Fruit fly (Drosophila melanogaster) whole organism, prepupa: ENCODE measurements around the gene eyg.

Experiments used
- CG11902 ChIP-seq: fragments of 200-800 bp; sonication (Bioruptor generic); optimal IDR thresholded peaks from 3 replicates; lab custom pipeline; 2016; ENCODE audit warnings: missing biosample characterization, missing genetic modification characterization
- CG3032 ChIP-seq: fragments of 200-800 bp; optimal IDR thresholded peaks from 2 replicates; lab custom pipeline; 2019; ENCODE audit warnings: missing biosample characterization, mild to moderate bottlenecking, missing genetic modification characterization, moderate library complexity
- Eip75B ChIP-seq: fragments of 200-800 bp; sonication (Bioruptor generic); optimal IDR thresholded peaks from 3 replicates; lab custom pipeline; 2016; ENCODE audit warnings: missing biosample characterization, missing genetic modification characterization
- pdm3 ChIP-seq: fragments of 200-800 bp; sonication (Bioruptor generic); optimal IDR thresholded peaks from 3 replicates; lab custom pipeline; 2016; ENCODE audit warnings: missing biosample characterization, missing genetic modification characterization
- ss ChIP-seq, 2 experiments: fragments of 200-800 bp; sonication (Bioruptor generic); optimal IDR thresholded peaks; 2 replicates in 1 of 2; 3 replicates in 1 of 2; lab custom pipeline; 2017 to 2018; ENCODE audit warnings: mild to moderate bottlenecking in 2 of 2, missing biosample characterization in 2 of 2, missing genetic modification characterization in 2 of 2, moderate library complexity in 1 of 2

DNA sequence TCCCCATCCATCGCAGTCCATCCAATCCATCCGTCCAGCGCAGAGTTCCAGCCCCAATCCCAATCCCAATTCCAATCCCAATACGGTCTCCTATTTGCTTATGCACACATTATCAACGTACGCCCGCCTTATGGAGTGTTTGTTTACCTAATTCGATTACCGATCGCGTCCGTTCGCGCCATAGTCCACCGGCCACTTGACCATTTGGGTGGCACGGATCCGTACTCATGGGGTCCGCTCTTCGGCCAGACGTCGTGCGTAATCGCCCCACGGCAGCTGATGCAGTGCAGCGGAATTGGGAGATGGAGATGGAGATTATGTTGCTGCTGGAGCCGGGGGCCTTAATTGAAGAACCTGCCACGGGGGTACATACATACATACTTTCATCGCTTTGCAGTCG is 2.7 kb upstream of the eyg start:
- TF ChIP-seq ss (GFP tag; optimal IDR thresholded peaks at IDR 0.05; lab: Kevin White, UChicago) = no peak
- no peak for TF ChIP-seq Eip75B (GFP tag; lab: Kevin White, UChicago)
- TF ChIP-seq pdm3 (GFP tag; lab: Kevin White, UChicago) = no peak
- TF ChIP-seq CG11902 (GFP tag; lab: Kevin White, UChicago) = no peak
- TF ChIP-seq CG3032 (tag; lab: Kevin White, UChicago) = no peak
